Worm (Caenorhabditis elegans): ENCODE results near the gene vps-15.

DNA sequence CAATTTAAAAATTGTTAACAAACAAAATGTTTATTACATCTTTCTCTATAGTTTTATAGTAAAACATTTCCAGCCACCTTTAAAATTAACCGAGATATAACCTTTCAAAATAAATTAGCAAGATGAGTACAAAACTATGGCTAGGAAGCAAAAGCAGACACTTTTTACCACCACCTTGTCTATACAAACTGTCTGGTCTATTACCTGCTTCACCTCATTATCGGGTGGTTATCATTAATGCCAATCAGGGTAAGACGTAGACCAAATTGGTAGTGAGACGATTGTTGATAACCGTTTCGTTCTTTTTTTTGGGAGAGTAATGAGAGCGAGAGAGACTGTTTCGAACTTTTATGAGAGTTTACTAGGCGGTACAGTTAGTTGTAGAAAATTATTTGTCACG, 20.7 kb upstream of the vps-15 start:
- TF ChIP-seq B0310.2 (tag; optimal IDR thresholded peaks at IDR 0.05) (no peak), ceh-13 (GFP tag; optimal IDR thresholded peaks at IDR 0.05) (no peak), scrt-1 (GFP tag; IDR thresholded peaks at IDR 0.05) (no peak), ama-1 (optimal IDR thresholded peaks at IDR 0.05) (no peak)
